Fruit fly (Drosophila melanogaster): Measurements from ENCODE around the gene CG11563.
A peak's percentile ranks its signal among the peaks of the same experiment; 100 is the strongest.

Gene CG11563

dm6 chr3R:31744044-31744652 is 7.3 kb downstream of the CG11563 start, which contains the start of gene CG1896 (continued):
- TF ChIP-seq CG17186 (GFP tag; optimal IDR thresholded peaks at IDR 0.05) = no peak
- peak; percentile 21 for TF ChIP-seq nerfin-1 (tag; optimal IDR thresholded peaks at IDR 0.05)
- TF ChIP-seq CG1024 (GFP tag; IDR thresholded peaks at IDR 0.05) = 0 out of 2 replicates have a peak, but pooled peaks have one; percentile 29
- TF ChIP-seq CG18599 (GFP tag; optimal IDR thresholded peaks at IDR 0.05) = peak; percentile 62
- TF ChIP-seq Atf3 (GFP tag; optimal IDR thresholded peaks at IDR 0.05) = no peak
- 0 out of 2 replicates have a peak, but pooled peaks have one; percentile 10 for TF ChIP-seq HLH3B (GFP tag; IDR thresholded peaks at IDR 0.05)
- TF ChIP-seq dm (GFP tag; optimal IDR thresholded peaks at IDR 0.05) = no peak
- TF ChIP-seq CG8388 (GFP tag; optimal IDR thresholded peaks at IDR 0.05) = peak; percentile 17
- peak; percentile 45 for TF ChIP-seq CoRest (tag; optimal IDR thresholded peaks at IDR 0.05)
- peak; percentile 53 for TF ChIP-seq phol (tag; optimal IDR thresholded peaks at IDR 0.05)
- TF ChIP-seq Spps (tag; optimal IDR thresholded peaks at IDR 0.05) = peak; percentile 12
- TF ChIP-seq jumu (GFP tag; optimal IDR thresholded peaks at IDR 0.05) = no peak
- TF ChIP-seq CG7357 (GFP tag; IDR thresholded peaks at IDR 0.05) = 0 out of 3 replicates have a peak, but pooled peaks have one; percentile 30
- TF ChIP-seq CG14965 (GFP tag; optimal IDR thresholded peaks at IDR 0.05; ENCODE audit: borderline replicate concordance) = no peak
- TF ChIP-seq dysf (GFP tag; IDR thresholded peaks at IDR 0.05) = peak; percentile 54; the same call in 1 of the 3 replicates
- TF ChIP-seq CG11456 (GFP tag; IDR thresholded peaks at IDR 0.05) = 0 out of 3 replicates have a peak, but pooled peaks have one; percentile 41
- no peak for TF ChIP-seq CG10959 (GFP tag; IDR thresholded peaks at IDR 0.05)
- no peak for TF ChIP-seq prd (optimal IDR thresholded peaks at IDR 0.05)
- peak; percentile 59; the same call in 2 of the 3 replicates for TF ChIP-seq prd (GFP tag; IDR thresholded peaks at IDR 0.05)
- no peak for TF ChIP-seq fd64A (GFP tag; optimal IDR thresholded peaks at IDR 0.05)
- peak; percentile 24; the same call in 1 of the 2 replicates for TF ChIP-seq ssp (GFP tag; IDR thresholded peaks at IDR 0.05)
- no peak for TF ChIP-seq Mes4 (GFP tag; optimal IDR thresholded peaks at IDR 0.05)
- TF ChIP-seq dimm (GFP tag; IDR thresholded peaks at IDR 0.05) = no peak
- peak; percentile 52 for TF ChIP-seq NfI (GFP tag; optimal IDR thresholded peaks at IDR 0.05)
- TF ChIP-seq Neu2 (GFP tag; optimal IDR thresholded peaks at IDR 0.05; ENCODE audit: borderline replicate concordance) = no peak
- TF ChIP-seq CG6689 (GFP tag; IDR thresholded peaks at IDR 0.05) = peak; percentile 59; the same call in 1 of the 2 replicates
- TF ChIP-seq E2f1 (GFP tag; IDR thresholded peaks at IDR 0.05) = peak; percentile 42; the same call in 1 of the 2 replicates
- peak; percentile 10 for TF ChIP-seq CG7556 (GFP tag; optimal IDR thresholded peaks at IDR 0.05)
- peak; percentile 67 for TF ChIP-seq row (GFP tag; IDR thresholded peaks at IDR 0.05)
- peak; percentile 36 for TF ChIP-seq CG15269 (tag; optimal IDR thresholded peaks at IDR 0.05)
- peak; percentile 11 for TF ChIP-seq cwo (GFP tag; optimal IDR thresholded peaks at IDR 0.05)
- no peak for TF ChIP-seq chn (GFP tag; optimal IDR thresholded peaks at IDR 0.05)
- TF ChIP-seq sima (GFP tag; optimal IDR thresholded peaks at IDR 0.05) = no peak
- TF ChIP-seq bsh (GFP tag; optimal IDR thresholded peaks at IDR 0.05) = peak in 1 of 2 experiments; percentile 52
- peak; percentile 54 for TF ChIP-seq CG10366 (GFP tag; IDR thresholded peaks at IDR 0.05)
- 0 out of 4 replicates have a peak, but pooled peaks have one; percentile 16 for TF ChIP-seq Gug (GFP tag; IDR thresholded peaks at IDR 0.05)
- peak; percentile 43 for TF ChIP-seq unpg (GFP tag; optimal IDR thresholded peaks at IDR 0.05)
- TF ChIP-seq CG10209 (GFP tag; optimal IDR thresholded peaks at IDR 0.05) = peak; percentile 49
- TF ChIP-seq CG17385 (GFP tag; optimal IDR thresholded peaks at IDR 0.05) = peak; percentile 50
- no peak for TF ChIP-seq CG33213 (GFP tag; optimal IDR thresholded peaks at IDR 0.05)
- TF ChIP-seq az2 (GFP tag; optimal IDR thresholded peaks at IDR 0.05) = peak; percentile 45
- peak; percentile 5 for TF ChIP-seq MTF-1 (GFP tag; optimal IDR thresholded peaks at IDR 0.05; ENCODE audit: borderline replicate concordance)
- peak; percentile 29; the same call in 1 of the 3 replicates for TF ChIP-seq tgo (GFP tag; IDR thresholded peaks at IDR 0.05)
- TF ChIP-seq CG10267 (tag; optimal IDR thresholded peaks at IDR 0.05) = peak; percentile 90
- peak; percentile 45 for TF ChIP-seq MESR4 (GFP tag; optimal IDR thresholded peaks at IDR 0.05)
- peak; percentile 30 for TF ChIP-seq dmrt11E (tag; optimal IDR thresholded peaks at IDR 0.05)
- TF ChIP-seq sr (GFP tag; IDR thresholded peaks at IDR 0.05) = no peak
- peak; percentile 48 for TF ChIP-seq CG12659 (GFP tag; optimal IDR thresholded peaks at IDR 0.05)
- peak; percentile 13; the same call in 1 of the 3 replicates for TF ChIP-seq CG34224 (GFP tag; IDR thresholded peaks at IDR 0.05; ENCODE audit: partially characterized antibody)
